Worm (Caenorhabditis elegans) whole organism, L4 larva: ENCODE data around the gene mrpl-53.

ENCODE experiments used
- D1046.2 ChIP-seq: fragments of 200-800 bp; sonication (Bioruptor generic); IDR thresholded peaks from 2 replicates; pipeline ENCODE4 v1.3.6; 2022; ENCODE audit warnings: missing genetic modification characterization, missing compliant biosample characterization
- F49E8.2 ChIP-seq: sonication (generic microtip); optimal IDR thresholded peaks from 2 replicates; lab custom pipeline; 2016; ENCODE audit warnings: missing compliant biosample characterization, mild to moderate bottlenecking, missing genetic modification characterization, borderline replicate concordance
- T26A8.4 ChIP-seq: fragments of 200-800 bp; sonication (Bioruptor generic); IDR thresholded peaks from 2 replicates; pipeline ENCODE4 v1.3.6; 2022; ENCODE audit warnings: missing genetic modification characterization, missing compliant biosample characterization
- Y75B8A.6 ChIP-seq: fragments of 200-800 bp; sonication (Bioruptor generic); IDR thresholded peaks from 2 replicates; pipeline ENCODE4 v1.3.6; 2022; ENCODE audit warnings: missing genetic modification reagents, missing genetic modification characterization, missing compliant biosample characterization
- aha-1 ChIP-seq: fragments of 150-350 bp; peaks from one replicate; lab custom pipeline; 2014; ENCODE audit warnings: missing biosample characterization, missing genetic modification characterization
- aly-2 ChIP-seq: sonication (generic microtip); optimal IDR thresholded peaks from 2 replicates; lab custom pipeline; 2018; ENCODE audit warnings: missing biosample characterization, missing genetic modification characterization
- arid-1 ChIP-seq: fragments of 200-800 bp; sonication (Bioruptor generic); conservative IDR thresholded peaks from 2 replicates; pipeline ENCODE4 v1.3.6; 2022; ENCODE audit warnings: missing genetic modification reagents, missing genetic modification characterization, missing compliant biosample characterization
- ceh-20 ChIP-seq: fragments of 200-800 bp; sonication (Bioruptor generic); IDR thresholded peaks from 2 replicates; pipeline ENCODE4 v1.3.6; 2022; ENCODE audit warnings: missing genetic modification reagents, missing genetic modification characterization, missing compliant biosample characterization
- ceh-28 ChIP-seq: fragments of 150-350 bp; optimal IDR thresholded peaks from 2 replicates; lab custom pipeline; 2014; ENCODE audit warnings: missing biosample characterization, missing genetic modification reagents, missing genetic modification characterization
- ceh-32 ChIP-seq: sonication (generic microtip); optimal IDR thresholded peaks from 2 replicates; lab custom pipeline; 2016; ENCODE audit warnings: mild to moderate bottlenecking, missing genetic modification characterization, missing compliant biosample characterization; ENCODE audit not compliant: poor library complexity
- ceh-44 ChIP-seq: fragments of 200-800 bp; sonication (Bioruptor generic); IDR thresholded peaks from 2 replicates; pipeline ENCODE4 v1.3.6; 2022; ENCODE audit warnings: missing genetic modification reagents, missing genetic modification characterization, missing compliant biosample characterization
- cey-2 ChIP-seq: sonication (generic microtip); optimal IDR thresholded peaks from 3 replicates; lab custom pipeline; 2017; ENCODE audit warnings: missing genetic modification characterization, mild to moderate bottlenecking, missing compliant biosample characterization, antibody characterized with exemption, borderline replicate concordance; ENCODE audit not compliant: insufficient read depth
- daf-12 ChIP-seq: fragments of 150-350 bp; optimal IDR thresholded peaks from 2 replicates; lab custom pipeline; 2014; ENCODE audit warnings: missing biosample characterization, missing genetic modification reagents, missing genetic modification characterization
- daf-16 ChIP-seq, 3 experiments: sonication (generic microtip); optimal IDR thresholded peaks; 2 replicates each; lab custom pipeline; 2016 to 2017; ENCODE audit warnings: missing genetic modification characterization in 3 of 3, missing genetic modification reagents in 3 of 3, mild to moderate bottlenecking in 2 of 3, missing compliant biosample characterization in 2 of 3, missing biosample characterization in 1 of 3, moderate library complexity in 1 of 3
- daf-8 ChIP-seq: fragments of 200-800 bp; sonication (Bioruptor generic); IDR thresholded peaks from 2 replicates; pipeline ENCODE4 v1.3.6; 2022; ENCODE audit warnings: missing genetic modification characterization, missing compliant biosample characterization
- dmd-6 ChIP-seq: fragments of 200-800 bp; sonication (Bioruptor generic); IDR thresholded peaks from 2 replicates; pipeline ENCODE4 v1.3.6; 2022; ENCODE audit warnings: missing genetic modification reagents, missing genetic modification characterization, missing compliant biosample characterization
- dmd-8 ChIP-seq: fragments of 200-800 bp; sonication (Bioruptor generic); IDR thresholded peaks from 2 replicates; pipeline ENCODE4 v1.3.6; 2022; ENCODE audit warnings: missing genetic modification characterization, missing compliant biosample characterization
- dmd-9 ChIP-seq: fragments of 200-800 bp; sonication (Bioruptor generic); IDR thresholded peaks from 2 replicates; pipeline ENCODE4 v1.3.6; 2022; ENCODE audit warnings: missing genetic modification reagents, missing genetic modification characterization, missing compliant biosample characterization
- dve-1 ChIP-seq: sonication (generic microtip); optimal IDR thresholded peaks from 2 replicates; lab custom pipeline; 2017; ENCODE audit warnings: antibody characterized with exemption, mild to moderate bottlenecking, missing genetic modification characterization, missing compliant biosample characterization; ENCODE audit not compliant: insufficient read depth
- egl-27 ChIP-seq: sonication (generic microtip); optimal IDR thresholded peaks from 3 replicates; lab custom pipeline; 2017; ENCODE audit warnings: missing biosample characterization, missing genetic modification reagents, missing genetic modification characterization
- egl-43 ChIP-seq: fragments of 200-800 bp; sonication (Bioruptor generic); IDR thresholded peaks from 2 replicates; pipeline ENCODE4 v1.3.6; 2022; ENCODE audit warnings: missing genetic modification reagents, missing genetic modification characterization, missing compliant biosample characterization
- fkh-10 ChIP-seq: fragments of 150-350 bp; optimal IDR thresholded peaks from 2 replicates; lab custom pipeline; 2014; ENCODE audit warnings: missing biosample characterization, missing genetic modification reagents, missing genetic modification characterization
- fos-1 ChIP-seq: fragments of 150-350 bp; optimal IDR thresholded peaks from 2 replicates; lab custom pipeline; 2014; ENCODE audit warnings: missing biosample characterization, missing genetic modification characterization
- hif-1 ChIP-seq, 2 experiments: sonication (generic microtip); optimal IDR thresholded peaks; 2 replicates each; lab custom pipeline; 2016 to 2017; ENCODE audit warnings: missing compliant biosample characterization in 2 of 2, missing genetic modification characterization in 2 of 2, missing genetic modification reagents in 2 of 2, missing genotype in 2 of 2, mild to moderate bottlenecking in 1 of 2
- hlh-11 ChIP-seq: fragments of 200-800 bp; sonication (Bioruptor generic); optimal IDR thresholded peaks from 2 replicates; lab custom pipeline; 2018; ENCODE audit warnings: mild to moderate bottlenecking, missing genetic modification characterization, missing compliant biosample characterization
- hmg-1.1 ChIP-seq: fragments of 200-800 bp; sonication (Bioruptor generic); IDR thresholded peaks from 2 replicates; pipeline ENCODE4 v1.3.6; 2022; ENCODE audit warnings: missing genetic modification reagents, missing genetic modification characterization, missing compliant biosample characterization
- jun-1 ChIP-seq: fragments of 150-350 bp; optimal IDR thresholded peaks from 2 replicates; lab custom pipeline; 2014; ENCODE audit warnings: missing biosample characterization, missing genetic modification reagents, missing genetic modification characterization
- lin-29 ChIP-seq: fragments of 200-800 bp; sonication (Bioruptor generic); IDR thresholded peaks from 2 replicates; pipeline ENCODE4 v1.3.6; 2022; ENCODE audit warnings: missing genetic modification reagents, missing genetic modification characterization, missing compliant biosample characterization
- lin-38 ChIP-seq: fragments of 200-800 bp; sonication (Bioruptor generic); IDR thresholded peaks from 2 replicates; pipeline ENCODE4 v1.3.6; 2022; ENCODE audit warnings: missing genetic modification reagents, missing genetic modification characterization, missing compliant biosample characterization
- lin-39 ChIP-seq: fragments of 150-350 bp; optimal IDR thresholded peaks from 2 replicates; lab custom pipeline; 2014; ENCODE audit warnings: missing biosample characterization, missing genetic modification reagents, missing genetic modification characterization
- lir-3 ChIP-seq: sonication (generic microtip); optimal IDR thresholded peaks from 2 replicates; lab custom pipeline; 2016; ENCODE audit warnings: mild to moderate bottlenecking, missing genetic modification characterization, missing compliant biosample characterization
- madf-9 ChIP-seq: fragments of 200-800 bp; sonication (Bioruptor generic); conservative IDR thresholded peaks from 2 replicates; pipeline ENCODE4 v1.3.6; 2022; ENCODE audit warnings: missing genetic modification reagents, missing genetic modification characterization, missing compliant biosample characterization
- mep-1 ChIP-seq: fragments of 150-350 bp; sonication (generic microtip); optimal IDR thresholded peaks from 3 replicates; lab custom pipeline; 2014; ENCODE audit warnings: missing biosample characterization, missing genetic modification characterization
- mes-2 ChIP-seq: sonication (generic microtip); optimal IDR thresholded peaks from 2 replicates; lab custom pipeline; 2016; ENCODE audit warnings: missing genotype, mild to moderate bottlenecking, missing genetic modification characterization, missing compliant biosample characterization; ENCODE audit not compliant: poor library complexity, severe bottlenecking
- nhr-10 ChIP-seq: fragments of 150-350 bp; optimal IDR thresholded peaks from 2 replicates; lab custom pipeline; 2014; ENCODE audit warnings: missing biosample characterization, missing genetic modification characterization
- nhr-102 ChIP-seq: sonication (generic microtip); optimal IDR thresholded peaks from 2 replicates; lab custom pipeline; 2016; ENCODE audit warnings: mild to moderate bottlenecking, missing genetic modification characterization, moderate library complexity, missing compliant biosample characterization
- nhr-11 ChIP-seq: fragments of 150-350 bp; optimal IDR thresholded peaks from 2 replicates; lab custom pipeline; 2014; ENCODE audit warnings: missing biosample characterization, missing genetic modification characterization
- nhr-25 ChIP-seq: sonication (generic microtip); optimal IDR thresholded peaks from 2 replicates; lab custom pipeline; 2017; ENCODE audit warnings: missing genetic modification characterization, mild to moderate bottlenecking, missing compliant biosample characterization, antibody characterized with exemption, moderate library complexity, borderline replicate concordance; ENCODE audit not compliant: insufficient read depth
- nhr-48 ChIP-seq: sonication (generic microtip); optimal IDR thresholded peaks from 2 replicates; lab custom pipeline; 2016; ENCODE audit warnings: mild to moderate bottlenecking, missing genetic modification characterization, missing compliant biosample characterization
- php-3 ChIP-seq: fragments of 200-800 bp; sonication (Bioruptor generic); IDR thresholded peaks from 2 replicates; pipeline ENCODE4 v1.3.6; 2022; ENCODE audit warnings: missing genetic modification reagents, missing genetic modification characterization, missing compliant biosample characterization
- pqm-1 ChIP-seq: sonication (generic microtip); optimal IDR thresholded peaks from 2 replicates; lab custom pipeline; 2017; ENCODE audit warnings: missing biosample characterization, missing genetic modification characterization
- rbr-2 ChIP-seq: sonication (generic microtip); optimal IDR thresholded peaks from 2 replicates; lab custom pipeline; 2016; ENCODE audit warnings: missing genotype, missing genetic modification characterization, missing compliant biosample characterization
- saeg-2 ChIP-seq: fragments of 200-800 bp; sonication (Bioruptor generic); IDR thresholded peaks from 2 replicates; pipeline ENCODE4 v1.3.6; 2022; ENCODE audit warnings: missing genetic modification reagents, missing genetic modification characterization, missing compliant biosample characterization
- sdz-12 ChIP-seq: fragments of 200-800 bp; sonication (Bioruptor generic); optimal IDR thresholded peaks from 2 replicates; lab custom pipeline; 2018; ENCODE audit warnings: mild to moderate bottlenecking, missing genetic modification characterization, missing compliant biosample characterization
- spr-1 ChIP-seq: sonication (generic microtip); optimal IDR thresholded peaks from 2 replicates; lab custom pipeline; 2016; ENCODE audit warnings: mild to moderate bottlenecking, missing genetic modification characterization, missing compliant biosample characterization
- spr-3 ChIP-seq: fragments of 200-800 bp; sonication (Bioruptor generic); optimal IDR thresholded peaks from 2 replicates; lab custom pipeline; 2018; ENCODE audit warnings: mild to moderate bottlenecking, missing genetic modification characterization, missing compliant biosample characterization
- unc-130 ChIP-seq: sonication (generic microtip); optimal IDR thresholded peaks from 2 replicates; lab custom pipeline; 2016; ENCODE audit warnings: missing genetic modification reagents, missing genetic modification characterization, missing compliant biosample characterization
- unc-62 ChIP-seq, 3 experiments: fragments of 150-350 bp in 1 of 3; sonication (generic microtip); optimal IDR thresholded peaks in 2 of 3; peaks in 1 of 3; 1 replicate in 1 of 3; 2 replicates in 2 of 3; lab custom pipeline; 2014 to 2017; ENCODE audit warnings: missing biosample characterization in 3 of 3, missing genetic modification characterization in 3 of 3, missing genetic modification reagents in 3 of 3, missing genotype in 1 of 3
- zfp-3 ChIP-seq: fragments of 200-800 bp; sonication (Bioruptor generic); conservative IDR thresholded peaks from 2 replicates; pipeline ENCODE4 v1.3.6; 2022; ENCODE audit warnings: missing genetic modification reagents, missing genetic modification characterization, missing compliant biosample characterization
- ztf-11 ChIP-seq: fragments of 150-350 bp; optimal IDR thresholded peaks from 2 replicates; lab custom pipeline; 2014; ENCODE audit warnings: missing biosample characterization, missing genetic modification characterization

Gene mrpl-53

ce11 chrII:9591071-9591470, 6.4 kb upstream of the mrpl-53 start, which contains the start of the genes E02H1.1 and tag-124 (continued):
- TF ChIP-seq hif-1 (tag; optimal IDR thresholded peaks at IDR 0.05; lab: Kevin White, UChicago), result peak in 1 of 2 experiments; percentile 90
- no peak for TF ChIP-seq lir-3 (tag; lab: Kevin White, UChicago)
- TF ChIP-seq unc-62 (GFP tag; optimal IDR thresholded peaks at IDR 0.05 in 1 of 2; lab: Kevin White, UChicago), result no peak
- TF ChIP-seq unc-62 (tag; optimal IDR thresholded peaks at IDR 0.05; lab: Kevin White, UChicago), result no peak
- peak; percentile 48 for TF ChIP-seq nhr-102 (tag; lab: Kevin White, UChicago)
- TF ChIP-seq pqm-1 (tag; lab: Kevin White, UChicago), result no peak
- peak; percentile 62 for TF ChIP-seq hmg-1.1 (GFP tag; lab: Robert Waterston, UW)
- peak; percentile 69 for TF ChIP-seq mep-1 (tag; lab: Kevin White, UChicago)
- TF ChIP-seq sdz-12, result no peak
- no peak for TF ChIP-seq spr-3 (GFP tag; lab: Kevin White, UChicago)
- no peak for TF ChIP-seq T26A8.4 (GFP tag; lab: Robert Waterston, UW)
- TF ChIP-seq ceh-32 (tag; lab: Kevin White, UChicago), result no peak
- peak; percentile 93 for TF ChIP-seq dmd-9 (GFP tag; lab: Robert Waterston, UW)
- TF ChIP-seq lin-38, result peak; percentile 62
- TF ChIP-seq ceh-28 (tag; lab: Kevin White, UChicago), result no peak
- no peak for TF ChIP-seq egl-27 (tag; lab: Kevin White, UChicago)
- peak; percentile 84 for TF ChIP-seq unc-130 (GFP tag; lab: Kevin White, UChicago)
- peak; percentile 49; the same call in 1 of the 2 replicates for TF ChIP-seq ceh-20 (GFP tag; lab: Robert Waterston, UW)
- no peak for TF ChIP-seq php-3 (GFP tag; lab: Robert Waterston, UW)
- TF ChIP-seq ztf-11 (tag; lab: Kevin White, UChicago), result no peak
- no peak for TF ChIP-seq Y75B8A.6 (GFP tag; lab: Robert Waterston, UW)
- peak; percentile 33 for TF ChIP-seq hlh-11 (tag; lab: Kevin White, UChicago)
- TF ChIP-seq fkh-10 (GFP tag; lab: Kevin White, UChicago), result no peak
- TF ChIP-seq dve-1, result peak; percentile 66
- TF ChIP-seq dmd-8 (GFP tag; lab: Robert Waterston, UW), result no peak
- TF ChIP-seq D1046.2 (GFP tag; lab: Robert Waterston, UW), result no peak
- TF ChIP-seq egl-43 (GFP tag; lab: Robert Waterston, UW), result no peak
- no peak for TF ChIP-seq aly-2 (tag; lab: Kevin White, UChicago)
- TF ChIP-seq madf-9 (GFP tag; lab: Robert Waterston, UW), result peak; percentile 66
- TF ChIP-seq daf-8 (GFP tag; lab: Robert Waterston, UW), result no peak
- TF ChIP-seq daf-12 (tag; lab: Kevin White, UChicago), result no peak
- peak; percentile 33 for TF ChIP-seq nhr-48 (tag; lab: Kevin White, UChicago)
- TF ChIP-seq mes-2 (tag; lab: Kevin White, UChicago), result peak; percentile 99
- no peak for TF ChIP-seq jun-1 (tag; lab: Kevin White, UChicago)
- TF ChIP-seq saeg-2 (GFP tag; lab: Robert Waterston, UW), result no peak
- no peak for TF ChIP-seq cey-2 (tag; lab: Kevin White, UChicago)
- TF ChIP-seq lin-39 (tag; lab: Kevin White, UChicago), result no peak
- peak in 1 of 2 experiments; percentile 11 for TF ChIP-seq daf-16 (GFP tag; optimal IDR thresholded peaks at IDR 0.05; lab: Kevin White, UChicago)
- peak; percentile 23 for TF ChIP-seq daf-16 (tag; optimal IDR thresholded peaks at IDR 0.05; lab: Kevin White, UChicago)
- TF ChIP-seq fos-1 (tag; lab: Kevin White, UChicago), result no peak
- TF ChIP-seq dmd-6, result peak; percentile 73
- peak; percentile 46 for TF ChIP-seq rbr-2 (tag; lab: Kevin White, UChicago)
- TF ChIP-seq lin-29 (GFP tag; lab: Robert Waterston, UW), result no peak
- TF ChIP-seq zfp-3, result no peak
- TF ChIP-seq aha-1 (tag; lab: Kevin White, UChicago), result peak; percentile 49
- TF ChIP-seq nhr-10, result no peak
- peak; percentile 45 for TF ChIP-seq F49E8.2 (tag; lab: Kevin White, UChicago)
- TF ChIP-seq arid-1 (GFP tag; lab: Robert Waterston, UW), result no peak
- TF ChIP-seq nhr-25 (tag; lab: Kevin White, UChicago), result no peak
- no peak for TF ChIP-seq ceh-44 (GFP tag; lab: Robert Waterston, UW)
- peak; percentile 87 for TF ChIP-seq nhr-11 (tag; lab: Kevin White, UChicago)
- no peak for TF ChIP-seq spr-1 (tag; lab: Kevin White, UChicago)
